Worm (Caenorhabditis elegans) whole organism, early embryonic: ENCODE measurements around the gene K01D12.8.

Experiments used
- B0310.2 ChIP-seq: sonication (generic microtip); optimal IDR thresholded peaks from 2 replicates; lab custom pipeline; 2016; ENCODE audit warnings: mild to moderate bottlenecking, missing genetic modification characterization, missing compliant biosample characterization
- F13C5.2 ChIP-seq: sonication (generic microtip); optimal IDR thresholded peaks from 2 replicates; lab custom pipeline; 2017; ENCODE audit warnings: mild to moderate bottlenecking, missing genetic modification characterization, inconsistent platforms, missing compliant biosample characterization
- aly-1 ChIP-seq: sonication (generic microtip); optimal IDR thresholded peaks from 2 replicates; lab custom pipeline; 2016; ENCODE audit warnings: missing genetic modification characterization, missing compliant biosample characterization
- ama-1 ChIP-seq: fragments of 150-350 bp; optimal IDR thresholded peaks from 2 replicates; lab custom pipeline; 2014
- ceh-13 ChIP-seq: fragments of 200-800 bp; sonication (Bioruptor generic); optimal IDR thresholded peaks from 2 replicates; lab custom pipeline; 2018; ENCODE audit warnings: mild to moderate bottlenecking, missing genetic modification characterization, missing compliant biosample characterization
- ceh-36 ChIP-seq: sonication (generic microtip); optimal IDR thresholded peaks from 2 replicates; lab custom pipeline; 2016; ENCODE audit warnings: missing genetic modification characterization, inconsistent platforms, missing compliant biosample characterization
- ets-7 ChIP-seq: sonication (generic microtip); optimal IDR thresholded peaks from 2 replicates; lab custom pipeline; 2016; ENCODE audit warnings: missing genotype, missing genetic modification characterization, missing compliant biosample characterization
- flt-1 ChIP-seq: fragments of 200-800 bp; sonication (Bioruptor generic); IDR thresholded peaks from 2 replicates; pipeline ENCODE4 v1.3.6; 2022; ENCODE audit warnings: missing genetic modification characterization, missing compliant biosample characterization
- hmbx-1 ChIP-seq: sonication (generic microtip); optimal IDR thresholded peaks from 2 replicates; lab custom pipeline; 2016; ENCODE audit warnings: mild to moderate bottlenecking, missing genetic modification characterization, missing compliant biosample characterization
- hmg-4 ChIP-seq: fragments of 200-800 bp; sonication (Bioruptor generic); optimal IDR thresholded peaks from 2 replicates; lab custom pipeline; 2018; ENCODE audit warnings: mild to moderate bottlenecking, missing genetic modification characterization, missing compliant biosample characterization
- hnd-1 ChIP-seq: sonication (generic microtip); optimal IDR thresholded peaks from 2 replicates; lab custom pipeline; 2016; ENCODE audit warnings: missing genetic modification characterization, missing compliant biosample characterization
- pes-1 ChIP-seq: fragments of 200-800 bp; sonication (Bioruptor generic); IDR thresholded peaks from 2 replicates; pipeline ENCODE4 v1.3.6; 2022; ENCODE audit warnings: missing genetic modification reagents, missing genetic modification characterization, missing compliant biosample characterization
- scrt-1 ChIP-seq: fragments of 200-800 bp; sonication (Bioruptor generic); IDR thresholded peaks from 2 replicates; pipeline ENCODE4 v1.3.6; 2022; ENCODE audit warnings: missing genetic modification characterization, missing compliant biosample characterization
- sea-1 ChIP-seq: fragments of 200-800 bp; sonication (Bioruptor generic); conservative IDR thresholded peaks from 2 replicates; pipeline ENCODE4 v1.3.6; 2022; ENCODE audit warnings: missing genetic modification characterization, missing compliant biosample characterization
- tbx-11 ChIP-seq: fragments of 200-800 bp; sonication (Bioruptor generic); IDR thresholded peaks from 2 replicates; pipeline ENCODE4 v1.3.6; 2022; ENCODE audit warnings: missing genetic modification characterization, missing compliant biosample characterization
- tbx-37 ChIP-seq: fragments of 200-800 bp; sonication (Bioruptor generic); conservative IDR thresholded peaks from 2 replicates; pipeline ENCODE4 v1.3.6; 2022; ENCODE audit warnings: missing genetic modification reagents, missing genetic modification characterization, missing compliant biosample characterization
- tra-4 ChIP-seq: sonication (generic microtip); optimal IDR thresholded peaks from 2 replicates; lab custom pipeline; 2017; ENCODE audit warnings: missing genetic modification characterization, missing compliant biosample characterization

Gene K01D12.8

ce11 chrV:12408996-12409395, 6.5 kb downstream of the K01D12.8 start:
- no peak for TF ChIP-seq ceh-36 (tag; lab: Kevin White, UChicago)

- TF ChIP-seq ceh-13 (GFP tag; lab: Kevin White, UChicago) (no peak), F13C5.2 (no peak), tbx-11 (GFP tag; lab: Robert Waterston, UW) (no peak), ama-1 (lab: Kevin White, UChicago) (no peak), B0310.2 (no peak), tbx-37 (GFP tag; lab: Robert Waterston, UW) (no peak), aly-1 (no peak), ceh-36 (tag; lab: Kevin White, UChicago) (no peak), pes-1 (GFP tag; lab: Robert Waterston, UW) (no peak), hnd-1 (tag; lab: Kevin White, UChicago) (no peak), ets-7 (tag; lab: Kevin White, UChicago) (no peak), scrt-1 (GFP tag; lab: Robert Waterston, UW) (no peak), tra-4 (tag; lab: Kevin White, UChicago) (no peak), hmbx-1 (tag; lab: Kevin White, UChicago) (no peak), sea-1 (no peak), hmg-4 (no peak), flt-1 (GFP tag; lab: Robert Waterston, UW) (no peak)
These were observed 8.1 kb downstream of the K01D12.8 start, which contains the start of gene hrg-2 for ce11 chrV:12410416-12411001. hrg-2 (minus strand) TSS chrV:12410513.

ce11 chrV:12411909-12412308, 9.5 kb downstream of the K01D12.8 start, which contains the start of gene cdr-7:
cdr-7 (minus strand) TSS chrV:12412113.
- no peak for TF ChIP-seq tbx-11 (GFP tag; lab: Robert Waterston, UW)
- no peak for TF ChIP-seq hmbx-1 (tag; lab: Kevin White, UChicago)
- TF ChIP-seq hmg-4 = no peak
- no peak for TF ChIP-seq hnd-1 (tag; lab: Kevin White, UChicago)
- no peak for TF ChIP-seq pes-1 (GFP tag; lab: Robert Waterston, UW)
- no peak for TF ChIP-seq ama-1 (lab: Kevin White, UChicago)
- TF ChIP-seq tbx-37 (GFP tag; lab: Robert Waterston, UW) = no peak
- no peak for TF ChIP-seq ceh-13 (GFP tag; lab: Kevin White, UChicago)
- TF ChIP-seq F13C5.2 = no peak
- TF ChIP-seq flt-1 (GFP tag; lab: Robert Waterston, UW) = no peak
- TF ChIP-seq sea-1 = no peak
- no peak for TF ChIP-seq scrt-1 (GFP tag; lab: Robert Waterston, UW)
- TF ChIP-seq ceh-36 (tag; lab: Kevin White, UChicago) = no peak
- no peak for TF ChIP-seq tra-4 (tag; lab: Kevin White, UChicago)
- no peak for TF ChIP-seq ets-7 (tag; lab: Kevin White, UChicago)
- TF ChIP-seq B0310.2 = no peak
- no peak for TF ChIP-seq aly-1

- no peak for TF ChIP-seq scrt-1 (GFP tag; lab: Robert Waterston, UW)
- no peak for TF ChIP-seq flt-1 (GFP tag; lab: Robert Waterston, UW)
- TF ChIP-seq sea-1 = no peak
- no peak for TF ChIP-seq tra-4 (tag; lab: Kevin White, UChicago)
- TF ChIP-seq pes-1 (GFP tag; lab: Robert Waterston, UW) = no peak
These were observed 9.9 kb downstream of the K01D12.8 start for ce11 chrV:12412321-12412720.

DNA sequence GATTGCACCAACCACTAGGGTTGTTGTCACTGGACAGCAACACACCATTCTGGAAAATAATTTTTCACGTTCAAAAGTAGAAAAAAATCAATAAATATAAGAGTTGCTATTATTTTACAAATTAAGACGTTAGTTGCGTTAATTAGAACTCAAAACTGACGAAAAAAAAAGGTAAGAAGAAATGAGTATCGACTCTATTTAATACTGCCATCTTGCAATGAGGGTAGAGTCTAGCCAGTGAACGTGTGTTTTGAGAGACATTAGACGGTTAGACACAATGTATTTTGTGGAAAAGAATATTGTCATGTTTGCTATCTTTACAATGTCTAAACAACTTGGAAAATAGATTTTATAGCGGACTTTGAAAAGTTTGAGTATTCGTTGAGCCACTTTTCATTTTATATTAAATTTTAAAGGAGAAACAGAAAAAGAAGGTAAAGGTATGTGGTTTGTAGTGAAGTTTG, 11.2 kb downstream of the K01D12.8 start, which contains the start of gene cdr-6:
cdr-6 (minus strand) TSS at position 51 of the 464 bp plus-strand sequence.
- TF ChIP-seq aly-1 (no peak), sea-1 (no peak), ets-7 (tag; lab: Kevin White, UChicago) (no peak), tra-4 (tag; lab: Kevin White, UChicago) (no peak), B0310.2 (no peak), scrt-1 (GFP tag; lab: Robert Waterston, UW) (no peak), flt-1 (GFP tag; lab: Robert Waterston, UW) (no peak), ceh-13 (GFP tag; lab: Kevin White, UChicago) (no peak), F13C5.2 (no peak), hnd-1 (tag; lab: Kevin White, UChicago) (no peak), ceh-36 (tag; lab: Kevin White, UChicago) (no peak), tbx-37 (GFP tag; lab: Robert Waterston, UW) (no peak), hmbx-1 (tag; lab: Kevin White, UChicago) (no peak), hmg-4 (no peak)

- no peak for TF ChIP-seq tbx-11 (GFP tag; lab: Robert Waterston, UW)
- TF ChIP-seq ceh-36 (tag; lab: Kevin White, UChicago) = no peak
- TF ChIP-seq sea-1 = no peak
These were observed 11.9 kb downstream of the K01D12.8 start for ce11 chrV:12414362-12414761.

ce11 chrV:12415656-12416055, 13.2 kb downstream of the K01D12.8 start, which contains the start of gene cdr-2:
cdr-2 (minus strand) TSS chrV:12415709.
- TF ChIP-seq hnd-1 (tag; lab: Kevin White, UChicago) = no peak
- TF ChIP-seq ceh-36 (tag; lab: Kevin White, UChicago) = no peak
- TF ChIP-seq ama-1 (lab: Kevin White, UChicago) = no peak
- no peak for TF ChIP-seq ceh-13 (GFP tag; lab: Kevin White, UChicago)
- TF ChIP-seq tbx-11 (GFP tag; lab: Robert Waterston, UW) = no peak
- TF ChIP-seq tbx-37 (GFP tag; lab: Robert Waterston, UW) = no peak
- TF ChIP-seq flt-1 (GFP tag; lab: Robert Waterston, UW) = no peak
- no peak for TF ChIP-seq pes-1 (GFP tag; lab: Robert Waterston, UW)

ce11 chrV:12417277-12417676, 14.8 kb downstream of the K01D12.8 start, which contains the start of gene cdr-3:
cdr-3 (minus strand) TSS chrV:12417377.
- TF ChIP-seq B0310.2 (no peak), aly-1 (no peak), sea-1 (no peak), tbx-37 (GFP tag; lab: Robert Waterston, UW) (no peak), ets-7 (tag; lab: Kevin White, UChicago) (no peak), hmbx-1 (tag; lab: Kevin White, UChicago) (no peak), F13C5.2 (no peak), flt-1 (GFP tag; lab: Robert Waterston, UW) (no peak), ceh-36 (tag; lab: Kevin White, UChicago) (no peak)
